Worm (Caenorhabditis elegans) whole organism, L4 larva: ENCODE measurements around the gene F11G11.5.

ENCODE experiments used
- D1046.2 ChIP-seq: fragments of 200-800 bp; sonication (Bioruptor generic); IDR thresholded peaks from 2 replicates; pipeline ENCODE4 v1.3.6; 2022; ENCODE audit warnings: missing genetic modification characterization, missing compliant biosample characterization
- F44E2.7 ChIP-seq: fragments of 200-800 bp; sonication (Bioruptor generic); IDR thresholded peaks from 2 replicates; pipeline ENCODE4 v2.1.2; 2022; ENCODE audit warnings: missing genetic modification characterization, missing compliant biosample characterization
- R02D3.7 ChIP-seq: fragments of 150-350 bp; sonication (generic microtip); optimal IDR thresholded peaks from 3 replicates; lab custom pipeline; 2014; ENCODE audit warnings: missing biosample characterization, missing genetic modification characterization
- Y75B8A.6 ChIP-seq: fragments of 200-800 bp; sonication (Bioruptor generic); IDR thresholded peaks from 2 replicates; pipeline ENCODE4 v1.3.6; 2022; ENCODE audit warnings: missing genetic modification reagents, missing genetic modification characterization, missing compliant biosample characterization
- ama-1 ChIP-seq: fragments of 150-350 bp; optimal IDR thresholded peaks from 2 replicates; lab custom pipeline; 2014; ENCODE audit warnings: inconsistent platforms, mixed read lengths
- attf-4 ChIP-seq: sonication (generic microtip); optimal IDR thresholded peaks from 3 replicates; lab custom pipeline; 2017; ENCODE audit warnings: missing biosample characterization, missing genetic modification characterization
- ceh-20 ChIP-seq: fragments of 200-800 bp; sonication (Bioruptor generic); IDR thresholded peaks from 2 replicates; pipeline ENCODE4 v1.3.6; 2022; ENCODE audit warnings: missing genetic modification reagents, missing genetic modification characterization, missing compliant biosample characterization
- ceh-82 ChIP-seq: sonication (generic microtip); optimal IDR thresholded peaks from 2 replicates; lab custom pipeline; 2017; ENCODE audit warnings: missing biosample characterization, missing genetic modification characterization
- cey-2 ChIP-seq: sonication (generic microtip); optimal IDR thresholded peaks from 3 replicates; lab custom pipeline; 2017; ENCODE audit warnings: missing genetic modification characterization, mild to moderate bottlenecking, missing compliant biosample characterization, antibody characterized with exemption, borderline replicate concordance; ENCODE audit not compliant: insufficient read depth
- daf-16 ChIP-seq, 3 experiments: sonication (generic microtip); optimal IDR thresholded peaks; 2 replicates each; lab custom pipeline; 2016 to 2017; ENCODE audit warnings: missing genetic modification characterization in 3 of 3, missing genetic modification reagents in 3 of 3, mild to moderate bottlenecking in 2 of 3, missing compliant biosample characterization in 2 of 3, missing biosample characterization in 1 of 3, moderate library complexity in 1 of 3
- duxl-1 ChIP-seq: sonication (generic microtip); optimal IDR thresholded peaks from 2 replicates; lab custom pipeline; 2016; ENCODE audit warnings: mild to moderate bottlenecking, missing genetic modification characterization, moderate library complexity, missing compliant biosample characterization; ENCODE audit not compliant: poor library complexity
- dve-1 ChIP-seq: sonication (generic microtip); optimal IDR thresholded peaks from 2 replicates; lab custom pipeline; 2017; ENCODE audit warnings: antibody characterized with exemption, mild to moderate bottlenecking, missing genetic modification characterization, missing compliant biosample characterization; ENCODE audit not compliant: insufficient read depth
- hif-1 ChIP-seq, 2 experiments: sonication (generic microtip); optimal IDR thresholded peaks; 2 replicates each; lab custom pipeline; 2016 to 2017; ENCODE audit warnings: missing compliant biosample characterization in 2 of 2, missing genetic modification characterization in 2 of 2, missing genetic modification reagents in 2 of 2, missing genotype in 2 of 2, mild to moderate bottlenecking in 1 of 2
- hlh-11 ChIP-seq: fragments of 200-800 bp; sonication (Bioruptor generic); optimal IDR thresholded peaks from 2 replicates; lab custom pipeline; 2018; ENCODE audit warnings: mild to moderate bottlenecking, missing genetic modification characterization, missing compliant biosample characterization
- hmg-1.1 ChIP-seq: fragments of 200-800 bp; sonication (Bioruptor generic); IDR thresholded peaks from 2 replicates; pipeline ENCODE4 v1.3.6; 2022; ENCODE audit warnings: missing genetic modification reagents, missing genetic modification characterization, missing compliant biosample characterization
- lim-7 ChIP-seq: fragments of 200-800 bp; sonication (Bioruptor generic); IDR thresholded peaks from 2 replicates; pipeline ENCODE4 v1.3.6; 2022; ENCODE audit warnings: missing genetic modification characterization, missing compliant biosample characterization
- lin-13 ChIP-seq: fragments of 150-350 bp; optimal IDR thresholded peaks from 2 replicates; lab custom pipeline; 2014; ENCODE audit warnings: missing biosample characterization, missing genetic modification reagents, missing genetic modification characterization
- lin-29 ChIP-seq: fragments of 200-800 bp; sonication (Bioruptor generic); IDR thresholded peaks from 2 replicates; pipeline ENCODE4 v1.3.6; 2022; ENCODE audit warnings: missing genetic modification reagents, missing genetic modification characterization, missing compliant biosample characterization
- lsy-2 ChIP-seq, 2 experiments: fragments of 150-350 bp in 1 of 2; sonication (generic microtip) in 1 of 2; optimal IDR thresholded peaks; 2 replicates each; lab custom pipeline; 2014 to 2017; ENCODE audit warnings: missing biosample characterization in 2 of 2, missing genetic modification characterization in 2 of 2
- mep-1 ChIP-seq: fragments of 150-350 bp; sonication (generic microtip); optimal IDR thresholded peaks from 3 replicates; lab custom pipeline; 2014; ENCODE audit warnings: missing biosample characterization, missing genetic modification characterization
- mes-2 ChIP-seq: sonication (generic microtip); optimal IDR thresholded peaks from 2 replicates; lab custom pipeline; 2016; ENCODE audit warnings: missing genotype, mild to moderate bottlenecking, missing genetic modification characterization, missing compliant biosample characterization; ENCODE audit not compliant: poor library complexity, severe bottlenecking
- nhr-10 ChIP-seq: fragments of 150-350 bp; optimal IDR thresholded peaks from 2 replicates; lab custom pipeline; 2014; ENCODE audit warnings: missing biosample characterization, missing genetic modification characterization
- nhr-11 ChIP-seq: fragments of 150-350 bp; optimal IDR thresholded peaks from 2 replicates; lab custom pipeline; 2014; ENCODE audit warnings: missing biosample characterization, missing genetic modification characterization
- nhr-25 ChIP-seq: sonication (generic microtip); optimal IDR thresholded peaks from 2 replicates; lab custom pipeline; 2017; ENCODE audit warnings: missing genetic modification characterization, mild to moderate bottlenecking, missing compliant biosample characterization, antibody characterized with exemption, moderate library complexity, borderline replicate concordance; ENCODE audit not compliant: insufficient read depth
- nhr-28 ChIP-seq: fragments of 150-350 bp; optimal IDR thresholded peaks from 2 replicates; lab custom pipeline; 2014; ENCODE audit warnings: missing biosample characterization, missing genetic modification characterization
- nhr-6 ChIP-seq: fragments of 150-350 bp; optimal IDR thresholded peaks from 2 replicates; lab custom pipeline; 2014; ENCODE audit warnings: missing biosample characterization, missing genetic modification characterization
- nhr-76 ChIP-seq: fragments of 150-350 bp; optimal IDR thresholded peaks from 2 replicates; lab custom pipeline; 2014; ENCODE audit warnings: missing biosample characterization, missing genetic modification characterization
- pha-4 ChIP-seq, 2 experiments: fragments of 150-350 bp in 1 of 2; fragments of 200-800 bp in 1 of 2; sonication (Bioruptor generic) in 1 of 2; IDR thresholded peaks in 1 of 2; optimal IDR thresholded peaks in 1 of 2; 2 replicates each; pipeline versions ENCODE4 v1.3.6 to Lab custom; 2014 to 2022; ENCODE audit warnings: missing genetic modification characterization in 2 of 2, missing genetic modification reagents in 2 of 2, missing biosample characterization in 1 of 2, missing compliant biosample characterization in 1 of 2
- pqm-1 ChIP-seq: sonication (generic microtip); optimal IDR thresholded peaks from 2 replicates; lab custom pipeline; 2017; ENCODE audit warnings: missing biosample characterization, missing genetic modification characterization
- tra-1 ChIP-seq: fragments of 200-800 bp; sonication (Bioruptor generic); IDR thresholded peaks from 2 replicates; pipeline ENCODE4 v1.3.6; 2022; ENCODE audit warnings: missing genetic modification reagents, missing genetic modification characterization, missing compliant biosample characterization
- unc-39 ChIP-seq: sonication (generic microtip); optimal IDR thresholded peaks from 2 replicates; lab custom pipeline; 2017; ENCODE audit warnings: missing biosample characterization, missing genetic modification characterization
- zfp-2 ChIP-seq: sonication (generic microtip); optimal IDR thresholded peaks from 2 replicates; lab custom pipeline; 2016; ENCODE audit warnings: mild to moderate bottlenecking, missing genetic modification characterization, missing compliant biosample characterization
- zfp-3 ChIP-seq: fragments of 200-800 bp; sonication (Bioruptor generic); conservative IDR thresholded peaks from 2 replicates; pipeline ENCODE4 v1.3.6; 2022; ENCODE audit warnings: missing genetic modification reagents, missing genetic modification characterization, missing compliant biosample characterization

Gene F11G11.5

DNA sequence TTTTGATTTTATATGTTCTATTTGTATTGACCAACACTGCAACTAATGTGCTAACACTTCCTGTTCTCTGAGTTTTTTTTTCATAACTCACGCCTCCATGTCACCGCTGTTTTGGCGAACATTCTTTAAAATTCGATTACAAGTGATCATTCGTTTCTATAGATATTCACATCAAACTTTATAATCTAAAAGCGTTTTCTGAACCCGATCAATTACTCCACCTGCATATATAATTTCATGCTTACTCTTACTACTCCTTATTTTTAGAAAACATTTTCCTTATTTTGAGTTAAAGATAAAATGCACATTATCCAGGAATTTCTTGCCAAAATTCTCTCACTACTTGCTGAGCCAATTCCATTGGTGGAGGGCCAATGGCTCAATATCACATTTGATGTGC lies 28.3 kb downstream of the F11G11.5 start, which contains the start of gene R05F9.7:
Gene R05F9.7, plus strand, starts transcription at position 301 of the 400 bp plus-strand sequence.
- TF ChIP-seq R02D3.7 (tag; lab: Kevin White, UChicago) (no peak), unc-39 (tag; lab: Kevin White, UChicago) (no peak), pqm-1 (tag; lab: Kevin White, UChicago) (no peak), ceh-82 (tag; lab: Kevin White, UChicago) (no peak)

DNA sequence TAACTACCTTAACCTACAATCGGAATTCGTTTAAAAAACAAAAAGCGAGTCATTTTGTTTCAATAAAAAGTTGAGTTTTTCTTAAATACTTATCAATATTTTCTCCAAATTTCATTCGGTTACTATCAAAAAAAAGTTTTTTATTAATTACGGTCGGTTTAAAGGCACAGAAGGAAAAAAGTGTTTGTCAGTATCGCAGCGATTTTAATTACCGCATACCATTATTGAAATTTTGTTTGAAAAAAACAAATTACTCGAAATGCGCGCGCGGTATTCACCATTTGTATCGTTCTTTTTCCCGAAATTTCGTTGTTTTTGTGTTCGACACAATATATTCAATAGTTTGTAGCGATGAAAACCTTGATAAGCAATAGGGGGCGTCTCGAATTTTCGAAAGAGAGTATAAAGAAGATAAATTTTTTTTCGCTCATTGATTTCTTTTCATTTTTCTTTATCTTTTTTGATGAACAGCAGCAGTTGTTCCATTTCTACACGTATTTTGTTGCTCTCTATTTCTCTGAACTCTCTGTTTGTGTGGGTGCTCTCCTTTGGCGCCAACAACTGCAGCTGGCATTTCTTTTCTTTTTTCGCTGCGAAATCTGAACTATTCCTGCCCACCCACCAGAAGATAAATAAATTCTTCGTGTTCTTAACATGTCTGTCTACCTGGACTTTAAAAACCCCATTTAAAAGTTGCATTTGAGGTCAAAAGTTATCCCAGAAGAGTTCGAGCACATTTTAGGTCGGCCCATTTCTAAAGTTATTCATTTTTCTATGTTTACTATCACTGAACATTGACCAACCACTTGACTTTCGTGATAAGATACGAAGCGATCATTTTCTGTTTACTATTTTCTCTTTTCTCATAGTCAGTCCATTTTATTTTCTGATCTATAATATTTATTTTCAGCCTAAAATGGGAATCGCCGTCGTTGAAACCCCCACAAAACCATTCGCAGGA lies 31.1 kb downstream of the F11G11.5 start, which contains the start of gene pgm-1:
Gene pgm-1, plus strand, starts transcription at position 911 of the 961 bp plus-strand sequence.
- TF ChIP-seq lim-7 (no peak), nhr-76 (tag; lab: Kevin White, UChicago) (no peak), lsy-2 (tag; optimal IDR thresholded peaks at IDR 0.05; lab: Kevin White, UChicago) (peak in 1 of 2 experiments; percentile 44), tra-1 (GFP tag; lab: Robert Waterston, UW) (0 out of 2 replicates have a peak, but pooled peaks have one; percentile 29), lin-29 (GFP tag; lab: Robert Waterston, UW) (no peak), nhr-11 (tag; lab: Kevin White, UChicago) (peak; percentile 61), D1046.2 (GFP tag; lab: Robert Waterston, UW) (no peak), nhr-6 (tag; lab: Kevin White, UChicago) (no peak), attf-4 (tag; lab: Kevin White, UChicago) (no peak), daf-16 (GFP tag; optimal IDR thresholded peaks at IDR 0.05; lab: Kevin White, UChicago) (peak in 1 of 2 experiments; percentile 64), daf-16 (tag; optimal IDR thresholded peaks at IDR 0.05; lab: Kevin White, UChicago) (peak; percentile 43), hif-1 (tag; optimal IDR thresholded peaks at IDR 0.05; lab: Kevin White, UChicago) (peak in 1 of 2 experiments; percentile 72), nhr-25 (no peak), nhr-28 (tag; lab: Kevin White, UChicago) (peak; percentile 97), zfp-2 (tag; lab: Kevin White, UChicago) (no peak), zfp-3 (GFP tag; lab: Robert Waterston, UW) (no peak), dve-1 (peak; percentile 4), lin-13 (GFP tag; lab: Kevin White, UChicago) (no peak), cey-2 (tag; lab: Kevin White, UChicago) (no peak), ceh-20 (GFP tag; lab: Robert Waterston, UW) (0 out of 2 replicates have a peak, but pooled peaks have one; percentile 14), F44E2.7 (no peak), nhr-10 (tag; lab: Kevin White, UChicago) (no peak), mep-1 (tag; lab: Kevin White, UChicago) (peak; percentile 9), Y75B8A.6 (no peak), ama-1 (peak; percentile 56), mes-2 (tag; lab: Kevin White, UChicago) (no peak), hlh-11 (peak; percentile 72), pha-4 (GFP tag; IDR thresholded peaks at IDR 0.05; lab: Robert Waterston, UW) (0 out of 2 replicates have a peak, but pooled peaks have one; percentile 11), pha-4 (tag; optimal IDR thresholded peaks at IDR 0.05; lab: Kevin White, UChicago) (no peak), duxl-1 (no peak), hmg-1.1 (peak; percentile 57; the same call in 1 of the 2 replicates)
